Fruit fly (Drosophila melanogaster): ENCODE measurements around the gene Fas1.

DNA sequence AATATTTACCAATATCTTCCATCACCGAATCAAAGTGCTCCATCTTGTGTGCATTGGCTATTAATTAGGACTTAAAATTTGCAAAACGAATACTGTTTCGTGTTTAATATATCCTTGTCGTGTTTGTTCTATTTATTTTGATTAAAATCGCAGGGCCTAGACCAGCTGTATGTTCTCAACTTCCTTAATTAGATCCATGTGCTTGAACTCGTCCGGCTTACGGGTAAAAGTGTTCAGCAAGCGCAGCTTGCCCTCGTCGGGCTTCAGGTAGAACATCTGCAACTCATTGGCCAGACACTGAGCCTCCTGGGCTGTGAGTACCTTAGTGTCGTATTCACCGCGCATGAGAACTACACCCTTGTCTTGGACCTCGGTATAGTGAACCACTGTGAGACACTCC lies 11.7 kb upstream of the Fas1 start, which contains the start of gene CG12783:
- no peak for TF ChIP-seq Myc (optimal IDR thresholded peaks at IDR 0.05)
- TF ChIP-seq psq (optimal IDR thresholded peaks at IDR 0.05): no peak
- no peak for TF ChIP-seq ttk (optimal IDR thresholded peaks at IDR 0.05)
